Worm (Caenorhabditis elegans) whole organism, L3 larva: ENCODE results near the gene C04C3.14.

ENCODE experiments used
- aly-2 ChIP-seq: fragments of 150-350 bp; optimal IDR thresholded peaks from 2 replicates; lab custom pipeline; 2014; ENCODE audit warnings: missing biosample characterization, missing genetic modification characterization
- ceh-9 ChIP-seq: sonication (generic microtip); optimal IDR thresholded peaks from 2 replicates; lab custom pipeline; 2018; ENCODE audit warnings: missing biosample characterization, missing genetic modification characterization
- elt-3 ChIP-seq, 3 experiments: fragments of 150-350 bp in 1 of 3; sonication (generic microtip) in 2 of 3; optimal IDR thresholded peaks; 2 replicates in 2 of 3; 4 replicates in 1 of 3; lab custom pipeline; 2014 to 2017; ENCODE audit warnings: missing biosample characterization in 3 of 3, missing genetic modification characterization in 3 of 3
- mdl-1 ChIP-seq: fragments of 150-350 bp; optimal IDR thresholded peaks from 2 replicates; lab custom pipeline; 2014; ENCODE audit warnings: missing biosample characterization, missing genetic modification characterization
- nhr-25 ChIP-seq: sonication (generic microtip); optimal IDR thresholded peaks from 2 replicates; lab custom pipeline; 2017; ENCODE audit warnings: missing biosample characterization, missing genetic modification characterization
- unc-62 ChIP-seq: fragments of 150-350 bp; sonication (generic microtip); optimal IDR thresholded peaks from 4 replicates; lab custom pipeline; 2014; ENCODE audit warnings: missing biosample characterization, missing genetic modification reagents, missing genetic modification characterization

DNA sequence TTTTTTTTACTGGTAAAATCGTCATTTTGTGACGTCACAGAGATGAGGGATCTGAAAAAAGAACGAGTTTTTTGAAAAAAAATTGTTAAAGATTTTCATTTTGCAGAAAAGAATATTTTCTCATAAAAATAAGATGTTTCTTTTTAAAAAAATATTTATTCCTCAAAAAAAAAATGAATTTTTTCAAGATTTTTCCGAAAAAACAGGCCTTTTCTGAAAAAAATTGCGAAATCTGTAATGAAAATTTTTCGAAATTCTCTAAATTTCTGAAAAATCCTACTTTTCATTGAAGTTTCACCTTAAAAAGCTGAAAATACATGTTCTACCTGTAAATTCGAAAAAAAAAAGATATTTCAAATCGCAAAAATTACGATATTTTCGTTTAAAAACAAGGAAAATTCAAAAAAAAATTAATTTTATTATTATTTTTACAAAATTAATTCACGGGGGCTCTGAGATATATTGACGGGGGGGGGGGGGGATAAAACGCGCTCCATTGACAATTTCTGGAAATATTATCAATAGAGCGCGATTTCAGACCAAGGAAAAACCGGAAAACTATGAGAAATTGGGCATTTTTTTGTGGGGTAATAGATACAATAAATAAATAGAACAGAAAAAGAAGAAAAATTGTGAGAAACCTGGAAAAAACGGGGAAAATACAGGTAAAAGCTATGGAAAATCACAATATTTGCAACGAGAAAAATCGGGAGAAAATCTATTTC lies 17.4 kb upstream of the C04C3.14 start, which contains the start of gene otub-4:
- no peak for TF ChIP-seq nhr-25 (tag; lab: Kevin White, UChicago)
- no peak for TF ChIP-seq ceh-9
- no peak for TF ChIP-seq elt-3 (tag; optimal IDR thresholded peaks at IDR 0.05; lab: Kevin White, UChicago)
- no peak for TF ChIP-seq unc-62 (GFP tag; lab: Kevin White, UChicago)
- TF ChIP-seq aly-2 (tag; lab: Kevin White, UChicago) = no peak
- TF ChIP-seq mdl-1 = no peak
